Fruit fly (Drosophila melanogaster) whole organism, adult: Measurements from ENCODE around the gene His3.3A.

Source experiments
- CG11617 ChIP-seq: fragments of 200-800 bp; sonication (Bioruptor generic); optimal IDR thresholded peaks from 2 replicates; lab custom pipeline; 2017; ENCODE audit warnings: mild to moderate bottlenecking, missing biosample characterization, missing genetic modification reagents, missing genetic modification characterization
- CG12768 ChIP-seq: fragments of 200-800 bp; sonication (Bioruptor generic); optimal IDR thresholded peaks from 2 replicates; lab custom pipeline; 2017; ENCODE audit warnings: missing biosample characterization, missing genetic modification characterization, mild to moderate bottlenecking, moderate library complexity, missing genetic modification reagents
- CG14711 ChIP-seq: fragments of 200-800 bp; sonication (Bioruptor generic); optimal IDR thresholded peaks from 2 replicates; lab custom pipeline; 2018; ENCODE audit warnings: missing biosample characterization, mild to moderate bottlenecking, missing genetic modification characterization, moderate library complexity
- CG1620 ChIP-seq: fragments of 200-800 bp; sonication (Bioruptor generic); optimal IDR thresholded peaks from 2 replicates; lab custom pipeline; 2016; ENCODE audit warnings: missing biosample characterization, missing genetic modification characterization
- CG33017 ChIP-seq: fragments of 200-800 bp; sonication (Bioruptor generic); optimal IDR thresholded peaks from 2 replicates; lab custom pipeline; 2018; ENCODE audit warnings: missing biosample characterization, mild to moderate bottlenecking, missing genetic modification characterization, moderate library complexity
- CG5204 ChIP-seq: fragments of 200-800 bp; sonication (Bioruptor generic); optimal IDR thresholded peaks from 2 replicates; lab custom pipeline; 2016; ENCODE audit warnings: missing biosample characterization, missing genetic modification characterization
- CG7045 ChIP-seq: fragments of 200-800 bp; sonication (Bioruptor generic); optimal IDR thresholded peaks from 2 replicates; lab custom pipeline; 2017; ENCODE audit warnings: missing biosample characterization, mild to moderate bottlenecking, missing genetic modification characterization
- CG7101 ChIP-seq: fragments of 200-800 bp; sonication (Bioruptor generic); optimal IDR thresholded peaks from 2 replicates; lab custom pipeline; 2018; ENCODE audit warnings: missing biosample characterization, mild to moderate bottlenecking, missing genetic modification characterization, moderate library complexity
- Clk ChIP-seq: fragments of 200-800 bp; sonication (Bioruptor generic); optimal IDR thresholded peaks from 2 replicates; lab custom pipeline; 2017; ENCODE audit warnings: missing biosample characterization, missing genetic modification characterization
- Crg-1 ChIP-seq: fragments of 200-800 bp; sonication (Bioruptor generic); optimal IDR thresholded peaks from 2 replicates; lab custom pipeline; 2016; ENCODE audit warnings: missing biosample characterization, missing genetic modification characterization
- Hr96 ChIP-seq: fragments of 200-800 bp; sonication (Bioruptor generic); optimal IDR thresholded peaks from 2 replicates; lab custom pipeline; 2016; ENCODE audit warnings: missing biosample characterization, missing genetic modification characterization
- Mnt ChIP-seq: fragments of 200-800 bp; sonication (Bioruptor generic); optimal IDR thresholded peaks from 2 replicates; lab custom pipeline; 2016; ENCODE audit warnings: missing biosample characterization, mild to moderate bottlenecking, missing genetic modification characterization
- bab1 ChIP-seq: fragments of 200-800 bp; sonication (Bioruptor generic); optimal IDR thresholded peaks from 3 replicates; lab custom pipeline; 2019; ENCODE audit warnings: missing biosample characterization, mild to moderate bottlenecking, missing genetic modification characterization, moderate library complexity
- cic ChIP-seq: fragments of 200-800 bp; sonication (Bioruptor generic); optimal IDR thresholded peaks from 2 replicates; lab custom pipeline; 2017; ENCODE audit warnings: missing biosample characterization, mild to moderate bottlenecking, missing genetic modification characterization, moderate library complexity
- cnc ChIP-seq, 2 experiments: fragments of >200 bp; optimal IDR thresholded peaks; 2 replicates each; lab custom pipeline; 2017
- kay ChIP-seq: fragments of 200-800 bp; sonication (Bioruptor generic); peaks from one replicate; lab custom pipeline; 2016; ENCODE audit warnings: missing biosample characterization, missing genetic modification characterization, borderline replicate concordance
- ovo ChIP-seq: fragments of 200-800 bp; sonication (Bioruptor generic); optimal IDR thresholded peaks from 2 replicates; lab custom pipeline; 2016; ENCODE audit warnings: missing biosample characterization, missing genetic modification characterization
- pad ChIP-seq: fragments of 200-800 bp; sonication (Bioruptor generic); optimal IDR thresholded peaks from 3 replicates; lab custom pipeline; 2017; ENCODE audit warnings: missing biosample characterization, missing genetic modification characterization, mild to moderate bottlenecking, moderate library complexity, missing genetic modification reagents
- tj ChIP-seq: fragments of 200-800 bp; sonication (Bioruptor generic); optimal IDR thresholded peaks from 3 replicates; lab custom pipeline; 2017; ENCODE audit warnings: missing biosample characterization, mild to moderate bottlenecking, missing genetic modification characterization, moderate library complexity
- toe ChIP-seq: fragments of 200-800 bp; sonication (Bioruptor generic); optimal IDR thresholded peaks from 2 replicates; lab custom pipeline; 2016; ENCODE audit warnings: missing biosample characterization, missing genetic modification characterization

The His3.3A gene

dm6 chr2L:5029049-5029808 is 25.6 kb upstream of the His3.3A start, which contains the start of gene Col4a1:
Col4a1 (plus strand) TSS chr2L:5029609.
- TF ChIP-seq CG7101 (tag; lab: Kevin White, UChicago) = no peak
- peak; percentile 7 for TF ChIP-seq Mnt (GFP tag; lab: Kevin White, UChicago)
- TF ChIP-seq CG5204 (GFP tag; lab: Kevin White, UChicago) = no peak
- peak; percentile 72 for TF ChIP-seq cic
- peak; percentile 49 for TF ChIP-seq CG12768
- no peak for TF ChIP-seq Crg-1 (GFP tag; lab: Kevin White, UChicago)
- TF ChIP-seq CG11617 (GFP tag; lab: Kevin White, UChicago) = no peak
- TF ChIP-seq CG1620 (GFP tag; lab: Kevin White, UChicago) = no peak
- no peak for TF ChIP-seq CG7045 (GFP tag; lab: Kevin White, UChicago)

dm6 chr2L:5029809-5030108 is 25.1 kb upstream of the His3.3A start:
- TF ChIP-seq Mnt (GFP tag; lab: Kevin White, UChicago) (no peak), tj (peak; percentile 60), kay (GFP tag; lab: Kevin White, UChicago) (peak; percentile 33), CG7101 (tag; lab: Kevin White, UChicago) (no peak)

- TF ChIP-seq CG1620 (GFP tag; lab: Kevin White, UChicago) (no peak), cnc (optimal IDR thresholded peaks at IDR 0.05; lab: Kevin White, UChicago) (no peak), kay (GFP tag; lab: Kevin White, UChicago) (no peak), CG14711 (tag; lab: Kevin White, UChicago) (no peak), CG7045 (GFP tag; lab: Kevin White, UChicago) (no peak), pad (GFP tag; lab: Kevin White, UChicago) (no peak), toe (GFP tag; lab: Kevin White, UChicago) (no peak), bab1 (GFP tag; lab: Kevin White, UChicago) (no peak), Hr96 (GFP tag; lab: Kevin White, UChicago) (no peak), Clk (no peak), CG33017 (tag; lab: Kevin White, UChicago) (no peak), tj (no peak), CG12768 (no peak), cic (no peak), CG11617 (GFP tag; lab: Kevin White, UChicago) (no peak), CG5204 (GFP tag; lab: Kevin White, UChicago) (no peak), Mnt (GFP tag; lab: Kevin White, UChicago) (no peak)
Observed at dm6 chr2L:5030535-5030934, 24.3 kb upstream of the His3.3A start.

- TF ChIP-seq cic (no peak), toe (GFP tag; lab: Kevin White, UChicago) (no peak), pad (GFP tag; lab: Kevin White, UChicago) (no peak), cnc (optimal IDR thresholded peaks at IDR 0.05; lab: Kevin White, UChicago) (no peak), kay (GFP tag; lab: Kevin White, UChicago) (no peak), tj (no peak), CG1620 (GFP tag; lab: Kevin White, UChicago) (no peak), CG33017 (tag; lab: Kevin White, UChicago) (no peak), CG12768 (no peak), CG11617 (GFP tag; lab: Kevin White, UChicago) (no peak), ovo (GFP tag; lab: Kevin White, UChicago) (no peak), CG14711 (tag; lab: Kevin White, UChicago) (no peak), Mnt (GFP tag; lab: Kevin White, UChicago) (no peak), CG7101 (tag; lab: Kevin White, UChicago) (no peak), CG7045 (GFP tag; lab: Kevin White, UChicago) (no peak), bab1 (GFP tag; lab: Kevin White, UChicago) (no peak)
Observed at dm6 chr2L:5031399-5031798, 23.5 kb upstream of the His3.3A start.

dm6 chr2L:5031886-5032285 is 23.0 kb upstream of the His3.3A start:
- TF ChIP-seq Crg-1 (GFP tag; lab: Kevin White, UChicago) = no peak
- no peak for TF ChIP-seq pad (GFP tag; lab: Kevin White, UChicago)
- no peak for TF ChIP-seq cic

- TF ChIP-seq CG33017 (tag; lab: Kevin White, UChicago) (no peak), Mnt (GFP tag; lab: Kevin White, UChicago) (no peak), Crg-1 (GFP tag; lab: Kevin White, UChicago) (no peak), tj (no peak), ovo (GFP tag; lab: Kevin White, UChicago) (no peak), kay (GFP tag; lab: Kevin White, UChicago) (no peak), CG7045 (GFP tag; lab: Kevin White, UChicago) (no peak), CG14711 (tag; lab: Kevin White, UChicago) (no peak)
Observed at dm6 chr2L:5036120-5036519, 18.7 kb upstream of the His3.3A start.

dm6 chr2L:5037402-5037860 is 17.4 kb upstream of the His3.3A start, which contains the start of the genes CG14042 and SP555:
CG14042 (plus strand) TSS chr2L:5037709.
SP555 (plus strand) TSS chr2L:5037709.
- TF ChIP-seq pad (GFP tag; lab: Kevin White, UChicago) = peak; percentile 18
- TF ChIP-seq ovo (GFP tag; lab: Kevin White, UChicago) = no peak
